Worm (Caenorhabditis elegans): ENCODE measurements around the gene tag-278.

ce11 chrX:3727274-3727673 lies 38.3 kb upstream of the tag-278 start, which contains the start of gene nlp-1:
- no peak for TF ChIP-seq ceh-43 (GFP tag; optimal IDR thresholded peaks at IDR 0.05)
- TF ChIP-seq sptf-1 (tag; optimal IDR thresholded peaks at IDR 0.05): no peak

Measured in whole organism, mixed stage, embryonic.